Fruit fly (Drosophila melanogaster): ENCODE results near the gene FoxK.

Gene FoxK

dm6 chr3L:11093046-11093520 is 27.5 kb downstream of the FoxK start, which contains the start of gene JIL-1 (continued):
- TF ChIP-seq Dbx (GFP tag; IDR thresholded peaks at IDR 0.05) (peak; percentile 93), Rx (GFP tag; IDR thresholded peaks at IDR 0.05) (peak; percentile 52), CG33557 (GFP tag; optimal IDR thresholded peaks at IDR 0.05) (peak; percentile 28), CG14050 (GFP tag; IDR thresholded peaks at IDR 0.05) (peak; percentile 66; the same call in 2 of the 3 replicates), HmgD (GFP tag; optimal IDR thresholded peaks at IDR 0.05) (no peak), CG11093 (GFP tag; IDR thresholded peaks at IDR 0.05) (peak; percentile 59; the same call in 1 of the 3 replicates), CG12155 (GFP tag; optimal IDR thresholded peaks at IDR 0.05) (peak; percentile 68), CG8359 (GFP tag; optimal IDR thresholded peaks at IDR 0.05; ENCODE audit: borderline replicate concordance) (no peak), insv (GFP tag; optimal IDR thresholded peaks at IDR 0.05) (no peak), CG6689 (GFP tag; IDR thresholded peaks at IDR 0.05) (peak; percentile 31; the same call in 1 of the 2 replicates), nmo (GFP tag; optimal IDR thresholded peaks at IDR 0.05) (peak; percentile 56), CG14710 (tag; optimal IDR thresholded peaks at IDR 0.05) (peak; percentile 58), sd (tag; optimal IDR thresholded peaks at IDR 0.05) (no peak), CG15514 (GFP tag; optimal IDR thresholded peaks at IDR 0.05) (peak; percentile 53), Poxn (GFP tag; IDR thresholded peaks at IDR 0.05) (no peak), kah (GFP tag; optimal IDR thresholded peaks at IDR 0.05) (no peak), fd102C (GFP tag; optimal IDR thresholded peaks at IDR 0.05) (no peak), en (GFP tag; optimal IDR thresholded peaks at IDR 0.05) (no peak), Drgx (GFP tag; IDR thresholded peaks at IDR 0.05) (peak; percentile 24; the same call in 1 of the 2 replicates), cg (GFP tag; optimal IDR thresholded peaks at IDR 0.05) (no peak), tll (GFP tag; optimal IDR thresholded peaks at IDR 0.05) (no peak), sob (GFP tag; IDR thresholded peaks at IDR 0.05) (peak; percentile 93), CG5180 (GFP tag; optimal IDR thresholded peaks at IDR 0.05) (no peak), Bdp1 (GFP tag; optimal IDR thresholded peaks at IDR 0.05) (peak; percentile 15), CG1832 (GFP tag; optimal IDR thresholded peaks at IDR 0.05) (no peak), Nf-YC (tag; optimal IDR thresholded peaks at IDR 0.05) (peak; percentile 65), CG3065 (GFP tag; optimal IDR thresholded peaks at IDR 0.05) (no peak), bcd (GFP tag; optimal IDR thresholded peaks at IDR 0.05) (peak; percentile 71), H2.0 (GFP tag; IDR thresholded peaks at IDR 0.05) (peak; percentile 67), CG12769 (tag; optimal IDR thresholded peaks at IDR 0.05) (peak; percentile 35), Ptx1 (GFP tag; IDR thresholded peaks at IDR 0.05) (peak; percentile 80), CG7928 (GFP tag; optimal IDR thresholded peaks at IDR 0.05) (peak; percentile 89), zen2 (GFP tag; IDR thresholded peaks at IDR 0.05; ENCODE audit: partially characterized antibody) (peak; percentile 38; the same call in 2 of the 3 replicates), unc-4 (GFP tag; IDR thresholded peaks at IDR 0.05; ENCODE audit: partially characterized antibody) (peak; percentile 87), CG15696 (tag; optimal IDR thresholded peaks at IDR 0.05) (peak; percentile 18), dimm (GFP tag; IDR thresholded peaks at IDR 0.05) (no peak), CG10321 (GFP tag; IDR thresholded peaks at IDR 0.05) (no peak), lola (GFP tag; optimal IDR thresholded peaks at IDR 0.05) (peak in 1 of 3 experiments; percentile 30), CG2202 (tag; optimal IDR thresholded peaks at IDR 0.05) (peak; percentile 34), twi (tag; optimal IDR thresholded peaks at IDR 0.05) (no peak), dysf (GFP tag; IDR thresholded peaks at IDR 0.05) (peak; percentile 75), Fer1 (GFP tag; optimal IDR thresholded peaks at IDR 0.05) (peak; percentile 60), gcm (GFP tag; optimal IDR thresholded peaks at IDR 0.05) (no peak), stwl (tag; optimal IDR thresholded peaks at IDR 0.05) (peak; percentile 66), unpg (GFP tag; optimal IDR thresholded peaks at IDR 0.05) (peak; percentile 30), CG14860 (GFP tag; IDR thresholded peaks at IDR 0.05; ENCODE audit: partially characterized antibody) (peak; percentile 86), Dip3 (GFP tag; optimal IDR thresholded peaks at IDR 0.05) (peak; percentile 48), org-1 (GFP tag; optimal IDR thresholded peaks at IDR 0.05) (peak; percentile 15), CkIIα-i1 (GFP tag; IDR thresholded peaks at IDR 0.05) (no peak)
